Fruit fly (Drosophila melanogaster): ENCODE measurements around the gene XNP.

The XNP gene

dm6 chr3R:25459200-25459809 is 23.3 kb downstream of the XNP start (continued):
- TF ChIP-seq CG31441 (GFP tag; IDR thresholded peaks at IDR 0.05), result peak; percentile 53; the same call in 1 of the 2 replicates
- TF ChIP-seq Dip3 (GFP tag; optimal IDR thresholded peaks at IDR 0.05), result no peak
- TF ChIP-seq Ravus (GFP tag; IDR thresholded peaks at IDR 0.05), result no peak
- peak; percentile 33 for TF ChIP-seq phol (tag; optimal IDR thresholded peaks at IDR 0.05)
- TF ChIP-seq sna (GFP tag; IDR thresholded peaks at IDR 0.05; ENCODE audit: partially characterized antibody), result no peak
- TF ChIP-seq CG16779 (GFP tag; IDR thresholded peaks at IDR 0.05), result no peak
- TF ChIP-seq kni (GFP tag; optimal IDR thresholded peaks at IDR 0.05), result no peak
- peak; percentile 21 for TF ChIP-seq CG30403 (GFP tag; optimal IDR thresholded peaks at IDR 0.05)
- no peak for TF ChIP-seq CG6654 (GFP tag; optimal IDR thresholded peaks at IDR 0.05)
- TF ChIP-seq gem (tag; optimal IDR thresholded peaks at IDR 0.05), result peak; percentile 57
- no peak for TF ChIP-seq CG18599 (GFP tag; optimal IDR thresholded peaks at IDR 0.05)
- TF ChIP-seq sd (tag; optimal IDR thresholded peaks at IDR 0.05), result no peak
- TF ChIP-seq crp (GFP tag; optimal IDR thresholded peaks at IDR 0.05), result no peak
- TF ChIP-seq Ptx1 (GFP tag; IDR thresholded peaks at IDR 0.05), result no peak
- no peak for TF ChIP-seq br (optimal IDR thresholded peaks at IDR 0.05)
- no peak for TF ChIP-seq gsb (GFP tag; IDR thresholded peaks at IDR 0.05)
- TF ChIP-seq CG14965 (GFP tag; optimal IDR thresholded peaks at IDR 0.05; ENCODE audit: borderline replicate concordance), result no peak
- TF ChIP-seq CG10979 (tag; optimal IDR thresholded peaks at IDR 0.05), result peak; percentile 64
- no peak for TF ChIP-seq CG34224 (GFP tag; IDR thresholded peaks at IDR 0.05; ENCODE audit: partially characterized antibody)
- no peak for TF ChIP-seq CG4707 (GFP tag; optimal IDR thresholded peaks at IDR 0.05)
- TF ChIP-seq wor (GFP tag; IDR thresholded peaks at IDR 0.05), result no peak
- TF ChIP-seq Sry-β (GFP tag; optimal IDR thresholded peaks at IDR 0.05), result no peak
- TF ChIP-seq D19B (GFP tag; optimal IDR thresholded peaks at IDR 0.05), result peak; percentile 27
- TF ChIP-seq repo (GFP tag; optimal IDR thresholded peaks at IDR 0.05), result no peak
- TF ChIP-seq CG32772 (GFP tag; IDR thresholded peaks at IDR 0.05), result no peak
- TF ChIP-seq lmd (GFP tag; IDR thresholded peaks at IDR 0.05), result no peak
- no peak for TF ChIP-seq CG5245 (GFP tag; optimal IDR thresholded peaks at IDR 0.05)
- TF ChIP-seq HmgZ (tag; optimal IDR thresholded peaks at IDR 0.05), result no peak
- peak; percentile 11 for TF ChIP-seq zen (tag; optimal IDR thresholded peaks at IDR 0.05)
- TF ChIP-seq CG8359 (GFP tag; optimal IDR thresholded peaks at IDR 0.05; ENCODE audit: borderline replicate concordance), result no peak
- no peak for TF ChIP-seq C15 (GFP tag; IDR thresholded peaks at IDR 0.05)
- TF ChIP-seq prd (optimal IDR thresholded peaks at IDR 0.05), result no peak
- 0 out of 3 replicates have a peak, but pooled peaks have one; percentile 15 for TF ChIP-seq prd (GFP tag; IDR thresholded peaks at IDR 0.05)
- TF ChIP-seq NFAT (GFP tag; IDR thresholded peaks at IDR 0.05), result no peak
- TF ChIP-seq oc (tag; optimal IDR thresholded peaks at IDR 0.05), result no peak
- peak; percentile 45 for TF ChIP-seq CG2678 (tag; optimal IDR thresholded peaks at IDR 0.05)
- no peak for TF ChIP-seq HLHmδ (GFP tag; optimal IDR thresholded peaks at IDR 0.05)
- peak; percentile 80 for TF ChIP-seq sens (GFP tag)
- no peak for TF ChIP-seq CG7786 (GFP tag; optimal IDR thresholded peaks at IDR 0.05)
- no peak for TF ChIP-seq Fer1 (GFP tag; optimal IDR thresholded peaks at IDR 0.05)
- no peak for TF ChIP-seq wdn (GFP tag; IDR thresholded peaks at IDR 0.05)
- TF ChIP-seq fd96Cb (tag; optimal IDR thresholded peaks at IDR 0.05), result peak; percentile 31
- no peak for TF ChIP-seq CG1233 (GFP tag; optimal IDR thresholded peaks at IDR 0.05)
- no peak for TF ChIP-seq Dref (GFP tag; IDR thresholded peaks at IDR 0.05)
- no peak for TF ChIP-seq Nf-YA (GFP tag; IDR thresholded peaks at IDR 0.05)
- TF ChIP-seq nerfin-1 (tag; optimal IDR thresholded peaks at IDR 0.05), result no peak
- no peak for TF ChIP-seq CG18011 (GFP tag; optimal IDR thresholded peaks at IDR 0.05)
- TF ChIP-seq Rfx (GFP tag; IDR thresholded peaks at IDR 0.05), result no peak
- no peak for TF ChIP-seq shn (GFP tag; optimal IDR thresholded peaks at IDR 0.05)
- no peak for TF ChIP-seq Opbp (GFP tag; IDR thresholded peaks at IDR 0.05; ENCODE audit: partially characterized antibody)
- TF ChIP-seq dati (GFP tag; IDR thresholded peaks at IDR 0.05), result no peak

Data from whole organism, embryonic.